Fruit fly (Drosophila melanogaster) S2 (cell line): ENCODE data around the gene CG7567.

Experiments used
- CG8478 ChIP-seq: fragments of >200 bp; optimal IDR thresholded peaks from 2 replicates; lab custom pipeline; 2018
- CTCF ChIP-seq, 2 experiments: fragments of >200 bp; optimal IDR thresholded peaks; 2 replicates each; lab custom pipeline; 2018

CG7567 gene

dm6 chr3R:29550735-29551134 lies 37.2 kb downstream of the CG7567 start:
- no peak for TF ChIP-seq CTCF (optimal IDR thresholded peaks at IDR 0.05; lab: Kevin White, UChicago)
- TF ChIP-seq CG8478 (lab: Kevin White, UChicago), result no peak

- TF ChIP-seq CG8478 (lab: Kevin White, UChicago) (no peak), CTCF (optimal IDR thresholded peaks at IDR 0.05; lab: Kevin White, UChicago) (no peak)
Measured at dm6 chr3R:29549945-29550344, 38.0 kb downstream of the CG7567 start.

DNA sequence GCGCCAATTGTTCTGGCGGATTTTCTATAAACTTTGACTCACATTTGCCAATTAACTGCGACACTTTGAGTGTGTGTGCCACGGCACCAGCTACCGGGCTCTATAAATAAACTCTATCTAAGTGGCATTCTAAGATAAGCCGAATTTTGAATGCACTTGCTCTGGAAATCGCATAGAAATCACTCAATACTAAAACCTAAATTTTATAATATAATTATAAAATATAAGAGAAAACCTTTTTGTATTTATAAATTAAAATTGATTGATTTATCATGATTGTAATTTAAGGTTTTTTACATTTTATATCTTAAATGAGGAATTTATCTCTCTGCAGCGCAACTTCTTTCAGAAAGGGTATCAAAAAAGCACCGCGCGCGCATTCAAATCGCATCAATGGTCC lies 38.7 kb downstream of the CG7567 start:
- TF ChIP-seq CTCF (optimal IDR thresholded peaks at IDR 0.05; lab: Kevin White, UChicago) (no peak), CG8478 (lab: Kevin White, UChicago) (no peak)

dm6 chr3R:29548751-29549150 lies 39.2 kb downstream of the CG7567 start:
- TF ChIP-seq CTCF (optimal IDR thresholded peaks at IDR 0.05; lab: Kevin White, UChicago) (no peak), CG8478 (lab: Kevin White, UChicago) (no peak)

DNA sequence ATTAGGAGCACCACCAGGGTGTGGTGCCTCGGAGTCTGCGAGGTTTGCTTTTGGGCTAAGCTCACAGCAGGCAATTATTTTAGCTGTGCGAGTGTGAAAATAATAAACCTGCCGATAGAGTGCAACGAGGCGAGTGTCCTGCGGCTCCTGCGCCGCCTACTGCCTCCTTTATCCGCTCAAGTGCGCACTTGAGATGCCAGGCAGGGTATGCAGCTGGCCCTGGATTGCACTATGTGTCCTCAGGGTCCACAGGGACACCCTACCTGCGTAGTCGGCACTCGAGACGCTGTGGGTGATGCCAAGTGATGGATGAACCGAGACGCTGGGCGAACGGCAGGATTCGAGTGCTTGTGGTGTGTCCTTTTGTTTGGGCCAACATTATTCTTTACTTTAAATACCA lies 39.9 kb downstream of the CG7567 start:
- no peak for TF ChIP-seq CTCF (optimal IDR thresholded peaks at IDR 0.05; lab: Kevin White, UChicago)
- no peak for TF ChIP-seq CG8478 (lab: Kevin White, UChicago)

- no peak for TF ChIP-seq CG8478 (lab: Kevin White, UChicago)
- no peak for TF ChIP-seq CTCF (optimal IDR thresholded peaks at IDR 0.05; lab: Kevin White, UChicago)
Measured at dm6 chr3R:29547182-29547979, 40.5 kb downstream of the CG7567 start.

dm6 chr3R:29546418-29546817 lies 41.5 kb downstream of the CG7567 start:
- no peak for TF ChIP-seq CTCF (optimal IDR thresholded peaks at IDR 0.05; lab: Kevin White, UChicago)
- TF ChIP-seq CG8478 (lab: Kevin White, UChicago), result no peak

DNA sequence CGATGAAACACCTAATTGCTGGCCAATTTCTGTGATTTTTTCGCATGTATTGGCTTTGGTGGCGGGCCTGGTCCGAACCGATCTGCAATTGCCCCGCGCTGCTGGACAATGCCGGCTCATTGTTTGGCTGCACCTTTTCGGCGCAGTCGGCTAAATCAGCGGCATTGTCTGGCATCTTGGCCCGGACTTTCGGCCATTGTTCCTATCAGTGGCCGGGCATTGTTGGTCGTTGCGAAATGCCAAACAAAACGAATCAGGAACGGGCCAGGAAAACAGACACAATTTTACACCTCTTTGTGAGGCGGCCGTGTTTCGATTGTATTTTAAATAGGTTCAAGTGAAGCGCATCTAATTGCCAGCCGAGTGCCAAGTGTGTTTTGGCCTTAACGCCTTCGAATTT lies 42.7 kb downstream of the CG7567 start:
- no peak for TF ChIP-seq CTCF (optimal IDR thresholded peaks at IDR 0.05; lab: Kevin White, UChicago)
- no peak for TF ChIP-seq CG8478 (lab: Kevin White, UChicago)

dm6 chr3R:29540948-29541741 lies 46.8 kb downstream of the CG7567 start:
- TF ChIP-seq CG8478 (lab: Kevin White, UChicago) (no peak), CTCF (optimal IDR thresholded peaks at IDR 0.05; lab: Kevin White, UChicago) (no peak)

DNA sequence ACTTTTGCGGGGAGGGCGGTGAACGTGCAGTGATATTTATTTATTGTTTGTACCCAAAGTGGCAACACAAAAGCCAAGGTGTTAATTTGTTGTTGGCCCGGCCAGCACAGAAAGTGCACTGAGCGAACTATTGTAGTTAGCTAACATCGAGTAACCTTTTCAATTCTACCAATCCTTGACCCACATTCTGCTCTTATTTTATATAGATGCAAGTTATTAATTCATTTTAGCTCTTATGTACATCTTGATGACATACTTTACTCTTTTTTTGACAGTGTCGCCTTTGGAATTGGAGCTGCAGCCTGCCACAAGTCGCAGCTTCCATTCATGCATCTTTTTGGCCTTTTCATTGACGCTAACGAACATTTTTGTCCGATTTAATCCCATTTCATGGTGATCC lies 49.5 kb downstream of the CG7567 start:
- TF ChIP-seq CTCF (optimal IDR thresholded peaks at IDR 0.05; lab: Kevin White, UChicago), result no peak
- no peak for TF ChIP-seq CG8478 (lab: Kevin White, UChicago)
